Worm (Caenorhabditis elegans) whole organism, young adult: ENCODE data around the gene bcc-1.

Source experiments
- F23B12.7 ChIP-seq: sonication (generic microtip); optimal IDR thresholded peaks from 2 replicates; lab custom pipeline; 2017; ENCODE audit warnings: missing genetic modification characterization, mild to moderate bottlenecking, missing compliant biosample characterization, antibody characterized with exemption, moderate library complexity; ENCODE audit not compliant: insufficient read depth
- F55B11.4 ChIP-seq: sonication (generic microtip); optimal IDR thresholded peaks from 2 replicates; lab custom pipeline; 2016; ENCODE audit warnings: missing compliant biosample characterization, missing genetic modification characterization, borderline replicate concordance; ENCODE audit not compliant: insufficient read depth
- K11D2.4 ChIP-seq: fragments of 200-800 bp; sonication (Bioruptor generic); IDR thresholded peaks from 2 replicates; pipeline ENCODE4 v1.3.6; 2022; ENCODE audit warnings: missing genetic modification reagents, missing genetic modification characterization, missing compliant biosample characterization
- Y67H2A.10 ChIP-seq: fragments of 200-800 bp; sonication (Bioruptor generic); conservative IDR thresholded peaks from 2 replicates; pipeline ENCODE4 v1.3.6; 2022; ENCODE audit warnings: missing genetic modification reagents, missing genetic modification characterization, missing compliant biosample characterization
- ZK185.1 ChIP-seq: sonication (generic microtip); optimal IDR thresholded peaks from 2 replicates; lab custom pipeline; 2016; ENCODE audit warnings: mild to moderate bottlenecking, missing genetic modification characterization, missing compliant biosample characterization; ENCODE audit not compliant: poor library complexity, severe bottlenecking
- attf-5 ChIP-seq: fragments of 200-800 bp; sonication (Bioruptor generic); optimal IDR thresholded peaks from 2 replicates; lab custom pipeline; 2018; ENCODE audit warnings: mild to moderate bottlenecking, missing genetic modification characterization, missing compliant biosample characterization
- bed-2 ChIP-seq: fragments of 200-800 bp; sonication (Bioruptor generic); IDR thresholded peaks from 2 replicates; pipeline ENCODE4 v1.3.6; 2022; ENCODE audit warnings: missing genetic modification reagents, missing genetic modification characterization, missing compliant biosample characterization
- ceh-40 ChIP-seq: fragments of 200-800 bp; sonication (Bioruptor generic); IDR thresholded peaks from 2 replicates; pipeline ENCODE4 v1.3.6; 2022; ENCODE audit warnings: missing genetic modification characterization, missing compliant biosample characterization
- ceh-79 ChIP-seq: sonication (generic microtip); optimal IDR thresholded peaks from 2 replicates; lab custom pipeline; 2017; ENCODE audit warnings: mild to moderate bottlenecking, missing genetic modification characterization, missing compliant biosample characterization
- dpff-1 ChIP-seq: sonication (generic microtip); optimal IDR thresholded peaks from 2 replicates; lab custom pipeline; 2017; ENCODE audit warnings: mild to moderate bottlenecking, missing genetic modification characterization, missing compliant biosample characterization
- ets-4 ChIP-seq: fragments of 200-800 bp; sonication (Bioruptor generic); optimal IDR thresholded peaks from 2 replicates; lab custom pipeline; 2018; ENCODE audit warnings: mild to moderate bottlenecking, missing genetic modification characterization, missing compliant biosample characterization
- him-1 ChIP-seq: sonication (generic microtip); optimal IDR thresholded peaks from 2 replicates; lab custom pipeline; 2016; ENCODE audit warnings: missing genotype, missing genetic modification reagents, missing genetic modification characterization, missing compliant biosample characterization
- hmg-20 ChIP-seq: fragments of 200-800 bp; sonication (Bioruptor generic); IDR thresholded peaks from 2 replicates; pipeline ENCODE4 v1.3.6; 2022; ENCODE audit warnings: missing genetic modification reagents, missing genetic modification characterization, missing compliant biosample characterization
- let-607 ChIP-seq, 2 experiments: fragments of 200-800 bp in 1 of 2; sonication (Bioruptor generic) in 1 of 2; sonication (generic microtip) in 1 of 2; optimal IDR thresholded peaks; 2 replicates each; lab custom pipeline; 2016 to 2018; ENCODE audit warnings: mild to moderate bottlenecking in 2 of 2, missing compliant biosample characterization in 2 of 2, missing genetic modification characterization in 2 of 2, moderate library complexity in 2 of 2, missing genotype in 1 of 2
- lin-35 ChIP-seq, 3 experiments: fragments of 150-350 bp in 2 of 3; sonication (generic microtip) in 1 of 3; optimal IDR thresholded peaks; 2 replicates each; lab custom pipeline; 2014 to 2018; ENCODE audit warnings: missing biosample characterization in 3 of 3, missing genetic modification characterization in 3 of 3, missing genetic modification reagents in 3 of 3
- lin-40 ChIP-seq: sonication (generic microtip); optimal IDR thresholded peaks from 2 replicates; lab custom pipeline; 2016; ENCODE audit warnings: missing genetic modification characterization, mild to moderate bottlenecking, missing compliant biosample characterization, missing genotype, missing genetic modification reagents
- lin-54 ChIP-seq: fragments of 200-800 bp; sonication (Bioruptor generic); optimal IDR thresholded peaks from 2 replicates; lab custom pipeline; 2018; ENCODE audit warnings: mild to moderate bottlenecking, missing genetic modification characterization, missing compliant biosample characterization
- lsy-27 ChIP-seq: sonication (generic microtip); optimal IDR thresholded peaks from 2 replicates; lab custom pipeline; 2017; ENCODE audit warnings: missing genetic modification characterization, mild to moderate bottlenecking, missing compliant biosample characterization, antibody characterized with exemption, missing genotype, borderline replicate concordance; ENCODE audit not compliant: insufficient read depth
- mel-28 ChIP-seq: sonication (generic microtip); optimal IDR thresholded peaks from 2 replicates; lab custom pipeline; 2016; ENCODE audit warnings: borderline replicate concordance, mild to moderate bottlenecking, missing genetic modification characterization, missing compliant biosample characterization
- nfya-2 ChIP-seq: fragments of 200-800 bp; sonication (Bioruptor generic); IDR thresholded peaks from 2 replicates; pipeline ENCODE4 v1.3.6; 2022; ENCODE audit warnings: missing genetic modification reagents, missing genetic modification characterization, missing compliant biosample characterization
- nhr-80 ChIP-seq: sonication (generic microtip); optimal IDR thresholded peaks from 2 replicates; lab custom pipeline; 2016; ENCODE audit warnings: missing genetic modification characterization, missing compliant biosample characterization
- rcor-1 ChIP-seq: fragments of 200-800 bp; sonication (Bioruptor generic); IDR thresholded peaks from 2 replicates; pipeline ENCODE4 v1.3.6; 2022; ENCODE audit warnings: missing genetic modification reagents, missing genetic modification characterization, missing compliant biosample characterization
- rpc-1 ChIP-seq, 2 experiments: fragments of 150-350 bp in 1 of 2; sonication (generic microtip) in 1 of 2; optimal IDR thresholded peaks; 2 replicates each; lab custom pipeline; 2014 to 2018; ENCODE audit warnings: missing biosample characterization in 1 of 2, missing genetic modification characterization in 1 of 2, missing genetic modification reagents in 1 of 2, missing genotype in 1 of 2
- sea-2 ChIP-seq: fragments of 200-800 bp; sonication (Bioruptor generic); IDR thresholded peaks from 2 replicates; pipeline ENCODE4 v1.3.6; 2022; ENCODE audit warnings: missing genetic modification characterization, missing compliant biosample characterization
- snpc-1.1 ChIP-seq: sonication (generic microtip); optimal IDR thresholded peaks from 2 replicates; lab custom pipeline; 2017; ENCODE audit warnings: missing genetic modification characterization, mild to moderate bottlenecking, missing compliant biosample characterization, antibody characterized with exemption, moderate library complexity, missing genotype, missing genetic modification reagents; ENCODE audit not compliant: insufficient read depth
- snpc-3.4 ChIP-seq: sonication (generic microtip); optimal IDR thresholded peaks from 2 replicates; lab custom pipeline; 2017; ENCODE audit warnings: missing genetic modification characterization, mild to moderate bottlenecking, missing compliant biosample characterization, antibody characterized with exemption, moderate library complexity, missing genotype, missing genetic modification reagents
- sptf-2 ChIP-seq: fragments of 200-800 bp; sonication (Bioruptor generic); optimal IDR thresholded peaks from 2 replicates; lab custom pipeline; 2018; ENCODE audit warnings: mild to moderate bottlenecking, missing genetic modification characterization, missing compliant biosample characterization
- ztf-22 ChIP-seq: fragments of 200-800 bp; sonication (Bioruptor generic); optimal IDR thresholded peaks from 2 replicates; lab custom pipeline; 2018; ENCODE audit warnings: mild to moderate bottlenecking, missing genetic modification characterization, moderate library complexity, missing compliant biosample characterization

bcc-1 gene

ce11 chrIV:11036222-11036621 is 56.1 kb downstream of the bcc-1 start, which contains the start of gene fkb-1 (continued):
- TF ChIP-seq K11D2.4 (GFP tag; lab: Robert Waterston, UW) (no peak), lin-35 (GFP tag; optimal IDR thresholded peaks at IDR 0.05; lab: Kevin White, UChicago) (peak in 1 of 3 experiments; percentile 50), snpc-1.1 (tag; lab: Kevin White, UChicago) (no peak), F55B11.4 (tag; lab: Kevin White, UChicago) (no peak), him-1 (tag; lab: Kevin White, UChicago) (no peak), ztf-22 (GFP tag; lab: Kevin White, UChicago) (no peak), snpc-3.4 (tag; lab: Kevin White, UChicago) (no peak), lsy-27 (tag; lab: Kevin White, UChicago) (no peak), ZK185.1 (no peak), nfya-2 (no peak), ceh-40 (no peak), let-607 (tag; optimal IDR thresholded peaks at IDR 0.05; lab: Kevin White, UChicago) (peak; percentile 67 to 79), F23B12.7 (tag; lab: Kevin White, UChicago) (no peak), hmg-20 (GFP tag; lab: Robert Waterston, UW) (no peak), bed-2 (GFP tag; lab: Robert Waterston, UW) (no peak), attf-5 (no peak), mel-28 (no peak), sea-2 (GFP tag; lab: Robert Waterston, UW) (no peak), Y67H2A.10 (GFP tag; lab: Robert Waterston, UW) (no peak), lin-54 (GFP tag; lab: Kevin White, UChicago) (peak; percentile 20), dpff-1 (tag; lab: Kevin White, UChicago) (no peak), ets-4 (GFP tag; lab: Kevin White, UChicago) (no peak), lin-40 (tag; lab: Kevin White, UChicago) (peak; percentile 56), rpc-1 (optimal IDR thresholded peaks at IDR 0.05; lab: Kevin White, UChicago) (no peak), rpc-1 (tag; optimal IDR thresholded peaks at IDR 0.05; lab: Kevin White, UChicago) (no peak), rcor-1 (no peak), sptf-2 (GFP tag; lab: Kevin White, UChicago) (no peak), ceh-79 (tag; lab: Kevin White, UChicago) (no peak), nhr-80 (tag; lab: Kevin White, UChicago) (peak; percentile 48)
